3 fruit fly cellular contexts compared by ENCODE assay signal in genomic region chr2L:1737057-1737581, dm6.
TF ChIP-seq lines count a peak whose summit lies in the region.

No protein-coding gene starts in this region.

TF ChIP-seq in whole organism, embryonic, 481 proteins besides CTCF, POLR2A, EP300 and RAD21 (continued from another document and continues in another):
- TF ChIP-seq CG7987 (GFP tag; optimal IDR thresholded peaks at IDR 0.05; lab: Kevin White, UChicago) = peak; percentile 39
- TF ChIP-seq Doc2 (GFP tag; IDR thresholded peaks at IDR 0.05; lab: Robert Waterston, UW) = peak; percentile 42; the same call in 1 of the 2 replicates
- TF ChIP-seq CG32772 (GFP tag; IDR thresholded peaks at IDR 0.05; lab: Robert Waterston, UW) = peak; percentile 88
- TF ChIP-seq pho (GFP tag; optimal IDR thresholded peaks at IDR 0.05; lab: Kevin White, UChicago) = peak; percentile 86
- TF ChIP-seq Xrp1 (GFP tag; IDR thresholded peaks at IDR 0.05; lab: Robert Waterston, UW) = peak; percentile 89
- TF ChIP-seq aop (GFP tag; IDR thresholded peaks at IDR 0.05; lab: Robert Waterston, UW) = no peak
- peak in 1 of 2 experiments; percentile 53 for TF ChIP-seq crp (GFP tag; optimal IDR thresholded peaks at IDR 0.05; lab: Kevin White, UChicago)
- TF ChIP-seq Lpt (GFP tag; optimal IDR thresholded peaks at IDR 0.05; lab: Kevin White, UChicago) = no peak
- TF ChIP-seq CG2129 (GFP tag; IDR thresholded peaks at IDR 0.05; lab: Robert Waterston, UW; ENCODE audit: partially characterized antibody) = no peak
- no peak for TF ChIP-seq prd (optimal IDR thresholded peaks at IDR 0.05; lab: Kevin White, UChicago)
- peak; percentile 94 for TF ChIP-seq prd (GFP tag; IDR thresholded peaks at IDR 0.05; lab: Robert Waterston, UW)
- peak; percentile 92 for TF ChIP-seq CG2712 (tag; optimal IDR thresholded peaks at IDR 0.05; lab: Kevin White, UChicago)
- TF ChIP-seq slp2 (GFP tag; optimal IDR thresholded peaks at IDR 0.05; lab: Kevin White, UChicago) = peak; percentile 94
- peak; percentile 79 for TF ChIP-seq Ada2b (GFP tag; IDR thresholded peaks at IDR 0.05; lab: Robert Waterston, UW)
- TF ChIP-seq CG18011 (GFP tag; optimal IDR thresholded peaks at IDR 0.05; lab: Kevin White, UChicago) = peak; percentile 56
- peak; percentile 88 for TF ChIP-seq CG10366 (GFP tag; IDR thresholded peaks at IDR 0.05; lab: Robert Waterston, UW)
- peak; percentile 88 for TF ChIP-seq CG4424 (GFP tag; optimal IDR thresholded peaks at IDR 0.05; lab: Kevin White, UChicago)
- TF ChIP-seq Hand (GFP tag; optimal IDR thresholded peaks at IDR 0.05; lab: Kevin White, UChicago) = peak; percentile 14
- TF ChIP-seq CG11504 (tag; optimal IDR thresholded peaks at IDR 0.05; lab: Kevin White, UChicago) = peak; percentile 89
- TF ChIP-seq scrt (GFP tag; optimal IDR thresholded peaks at IDR 0.05; lab: Kevin White, UChicago) = peak; percentile 67
- TF ChIP-seq toy (GFP tag; IDR thresholded peaks at IDR 0.05; lab: Robert Waterston, UW) = peak; percentile 54
- TF ChIP-seq CG11723 (GFP tag; optimal IDR thresholded peaks at IDR 0.05; lab: Kevin White, UChicago) = peak; percentile 60
- peak; percentile 40 for TF ChIP-seq CG7271 (tag; optimal IDR thresholded peaks at IDR 0.05; lab: Kevin White, UChicago)
- TF ChIP-seq Nf-YB (GFP tag; optimal IDR thresholded peaks at IDR 0.05; lab: Kevin White, UChicago) = peak; percentile 65
- peak; percentile 77 for TF ChIP-seq Bdp1 (GFP tag; optimal IDR thresholded peaks at IDR 0.05; lab: Kevin White, UChicago)
- TF ChIP-seq tx (GFP tag; optimal IDR thresholded peaks at IDR 0.05; lab: Kevin White, UChicago) = peak; percentile 86
- TF ChIP-seq fru (optimal IDR thresholded peaks at IDR 0.05; lab: Kevin White, UChicago) = no peak
- TF ChIP-seq Atf3 (GFP tag; optimal IDR thresholded peaks at IDR 0.05; lab: Kevin White, UChicago) = peak; percentile 90
- peak; percentile 82 for TF ChIP-seq zen (tag; optimal IDR thresholded peaks at IDR 0.05; lab: Kevin White, UChicago)
- peak; percentile 90 for TF ChIP-seq CG18262 (tag; optimal IDR thresholded peaks at IDR 0.05; lab: Kevin White, UChicago)
- peak; percentile 53 for TF ChIP-seq vfl (GFP tag; optimal IDR thresholded peaks at IDR 0.05; lab: Kevin White, UChicago)
- TF ChIP-seq GATAe (GFP tag; conservative IDR thresholded peaks at IDR 0.05; lab: Robert Waterston, UW) = peak; percentile 51; the same call in 1 of the 2 replicates
- TF ChIP-seq D19B (GFP tag; optimal IDR thresholded peaks at IDR 0.05; lab: Kevin White, UChicago) = peak; percentile 97
- peak; percentile 70 for TF ChIP-seq HmgZ (tag; optimal IDR thresholded peaks at IDR 0.05; lab: Kevin White, UChicago)
- peak; percentile 75 for TF ChIP-seq Myb (GFP tag; optimal IDR thresholded peaks at IDR 0.05; lab: Kevin White, UChicago)
- peak; percentile 91 for TF ChIP-seq CG1602 (GFP tag; optimal IDR thresholded peaks at IDR 0.05; lab: Kevin White, UChicago)
- TF ChIP-seq danr (GFP tag; IDR thresholded peaks at IDR 0.05; lab: Robert Waterston, UW) = peak; percentile 70
- no peak for TF ChIP-seq hbn (GFP tag; IDR thresholded peaks at IDR 0.05; lab: Robert Waterston, UW; ENCODE audit: partially characterized antibody)
- TF ChIP-seq CG31224 (GFP tag; IDR thresholded peaks at IDR 0.05; lab: Robert Waterston, UW) = peak; percentile 82
- peak; percentile 60 for TF ChIP-seq sim (GFP tag; IDR thresholded peaks at IDR 0.05; lab: Robert Waterston, UW)
- TF ChIP-seq E2f2 (GFP tag; IDR thresholded peaks at IDR 0.05; lab: Robert Waterston, UW) = peak; percentile 63
- TF ChIP-seq CG10267 (tag; optimal IDR thresholded peaks at IDR 0.05; lab: Kevin White, UChicago) = peak; percentile 78
- TF ChIP-seq CG7963 (GFP tag; IDR thresholded peaks at IDR 0.05; lab: Robert Waterston, UW; ENCODE audit: partially characterized antibody) = peak; percentile 9; the same call in 1 of the 3 replicates

TF ChIP-seq in whole organism, prepupa, 60 proteins besides CTCF, POLR2A, EP300 and RAD21 (continued from another document):
- peak; percentile 90 for TF ChIP-seq CG11294 (GFP tag; IDR thresholded peaks at IDR 0.05; lab: Robert Waterston, UW)
- peak; percentile 88 for TF ChIP-seq CG7368 (GFP tag; optimal IDR thresholded peaks at IDR 0.05; lab: Kevin White, UChicago)
- peak; percentile 93 for TF ChIP-seq CG10631 (GFP tag; optimal IDR thresholded peaks at IDR 0.05; lab: Kevin White, UChicago)
- TF ChIP-seq CG11902 (GFP tag; optimal IDR thresholded peaks at IDR 0.05; lab: Kevin White, UChicago) = peak; percentile 72
- peak; percentile 97 for TF ChIP-seq Eip78C (GFP tag; lab: Kevin White, UChicago)
- TF ChIP-seq Hr38 (GFP tag; optimal IDR thresholded peaks at IDR 0.05; lab: Kevin White, UChicago) = peak; percentile 67
- peak; percentile 74 for TF ChIP-seq cyc (GFP tag; optimal IDR thresholded peaks at IDR 0.05; lab: Kevin White, UChicago)
- peak; percentile 79 for TF ChIP-seq CG34406 (GFP tag; optimal IDR thresholded peaks at IDR 0.05; lab: Kevin White, UChicago)
- TF ChIP-seq Met (GFP tag; optimal IDR thresholded peaks at IDR 0.05; lab: Kevin White, UChicago) = peak; percentile 73
- TF ChIP-seq salr (GFP tag; optimal IDR thresholded peaks at IDR 0.05; lab: Kevin White, UChicago) = peak; percentile 39 to 96
- TF ChIP-seq CG3919 (GFP tag; optimal IDR thresholded peaks at IDR 0.05; lab: Kevin White, UChicago) = peak; percentile 93
- TF ChIP-seq Hr4 (GFP tag; optimal IDR thresholded peaks at IDR 0.05; lab: Kevin White, UChicago) = peak; percentile 99
- no peak for TF ChIP-seq Eip93F (GFP tag; optimal IDR thresholded peaks at IDR 0.05; lab: Kevin White, UChicago)
- peak; percentile 43 for TF ChIP-seq Ets21C (GFP tag; optimal IDR thresholded peaks at IDR 0.05; lab: Kevin White, UChicago)
- peak; percentile 58 for TF ChIP-seq Smox (GFP tag; optimal IDR thresholded peaks at IDR 0.05; lab: Kevin White, UChicago)
- TF ChIP-seq ss (GFP tag; optimal IDR thresholded peaks at IDR 0.05; lab: Kevin White, UChicago) = peak in 1 of 2 experiments; percentile 65
- peak; percentile 97 for TF ChIP-seq CG15336 (GFP tag; IDR thresholded peaks at IDR 0.05; lab: Robert Waterston, UW)
- peak; percentile 76 for TF ChIP-seq CG31627 (GFP tag; optimal IDR thresholded peaks at IDR 0.05; lab: Kevin White, UChicago)
- TF ChIP-seq fkh (GFP tag; optimal IDR thresholded peaks at IDR 0.05; lab: Kevin White, UChicago) = peak; percentile 45
- peak; percentile 65 for TF ChIP-seq spab (GFP tag; optimal IDR thresholded peaks at IDR 0.05; lab: Kevin White, UChicago)
- TF ChIP-seq achi (GFP tag; optimal IDR thresholded peaks at IDR 0.05; lab: Kevin White, UChicago) = peak; percentile 94
- peak; percentile 78 for TF ChIP-seq CG10669 (GFP tag; optimal IDR thresholded peaks at IDR 0.05; lab: Kevin White, UChicago)
- peak; percentile 74 for TF ChIP-seq Sox102F (GFP tag; optimal IDR thresholded peaks at IDR 0.05; lab: Kevin White, UChicago)
- TF ChIP-seq vri (GFP tag; optimal IDR thresholded peaks at IDR 0.05; lab: Kevin White, UChicago) = peak; percentile 52
- TF ChIP-seq CG16779 (tag; optimal IDR thresholded peaks at IDR 0.05; lab: Kevin White, UChicago) = peak; percentile 81
- TF ChIP-seq Sox15 (GFP tag; optimal IDR thresholded peaks at IDR 0.05; lab: Kevin White, UChicago) = peak; percentile 75
- TF ChIP-seq CG11762 (GFP tag; optimal IDR thresholded peaks at IDR 0.05; lab: Kevin White, UChicago; ENCODE audit: insufficient read depth) = peak; percentile 90
- TF ChIP-seq Gug (GFP tag; IDR thresholded peaks at IDR 0.05; lab: Robert Waterston, UW) = peak; percentile 94
- peak; percentile 83 for TF ChIP-seq svp (GFP tag; lab: Kevin White, UChicago)
- TF ChIP-seq CG1621 (tag; optimal IDR thresholded peaks at IDR 0.05; lab: Kevin White, UChicago) = peak; percentile 90
- TF ChIP-seq Lpt (GFP tag; optimal IDR thresholded peaks at IDR 0.05; lab: Kevin White, UChicago) = peak; percentile 95
- TF ChIP-seq CG8632 (GFP tag; optimal IDR thresholded peaks at IDR 0.05; lab: Kevin White, UChicago) = peak; percentile 82
- TF ChIP-seq topi (GFP tag; optimal IDR thresholded peaks at IDR 0.05; lab: Kevin White, UChicago) = peak; percentile 74
- peak; percentile 47 for TF ChIP-seq fd59A (GFP tag; optimal IDR thresholded peaks at IDR 0.05; lab: Kevin White, UChicago)
- TF ChIP-seq Eip75B (GFP tag; optimal IDR thresholded peaks at IDR 0.05; lab: Kevin White, UChicago) = peak; percentile 90
- TF ChIP-seq fd85E (GFP tag; optimal IDR thresholded peaks at IDR 0.05; lab: Kevin White, UChicago) = peak; percentile 60
- peak; percentile 93 for TF ChIP-seq net (GFP tag; optimal IDR thresholded peaks at IDR 0.05; lab: Kevin White, UChicago)
- TF ChIP-seq Sox14 (GFP tag; optimal IDR thresholded peaks at IDR 0.05; lab: Kevin White, UChicago) = peak; percentile 92
- TF ChIP-seq pdm3 (GFP tag; optimal IDR thresholded peaks at IDR 0.05; lab: Kevin White, UChicago) = peak; percentile 94
- TF ChIP-seq Hr39 (GFP tag; optimal IDR thresholded peaks at IDR 0.05; lab: Kevin White, UChicago) = peak; percentile 76
- no peak for TF ChIP-seq Blimp-1 (GFP tag; optimal IDR thresholded peaks at IDR 0.05; lab: Kevin White, UChicago)
- peak; percentile 97 for TF ChIP-seq CG4318 (GFP tag; optimal IDR thresholded peaks at IDR 0.05; lab: Kevin White, UChicago)

TF ChIP-seq in whole organism, pupa, 21 proteins besides CTCF, POLR2A, EP300 and RAD21 (continued from another document):
- no peak for TF ChIP-seq EcR (GFP tag; optimal IDR thresholded peaks at IDR 0.05; lab: Kevin White, UChicago)
